Fruit fly (Drosophila melanogaster): ENCODE measurements around the gene MESK4.
"Not testable (repeated sequence)": the region's sequence is repeated elsewhere in the genome, so short reads cannot be mapped to it uniquely, and the experiment has no call there.

DNA sequence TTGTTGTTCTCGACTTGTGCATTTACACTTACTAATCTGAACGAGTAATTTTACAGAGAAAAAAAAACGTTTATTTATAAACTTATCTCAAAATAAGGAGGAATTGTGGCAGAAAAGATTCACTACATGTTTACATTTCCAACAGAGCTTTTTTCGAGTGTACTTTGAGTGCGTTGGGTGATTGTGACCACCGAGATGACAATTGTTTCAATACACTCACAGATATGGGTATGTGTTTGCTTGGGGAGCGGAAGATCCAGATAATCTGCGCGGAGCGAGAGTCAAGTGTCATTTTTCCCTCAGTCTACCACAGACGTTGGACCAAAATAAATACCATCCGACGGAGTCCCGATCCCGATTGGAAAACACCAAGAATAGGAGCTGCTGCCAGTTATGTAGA is at the start of gene MESK4:
- TF ChIP-seq CG32121 (GFP tag; IDR thresholded peaks at IDR 0.05); CG4496 (GFP tag; IDR thresholded peaks at IDR 0.05); CG13204 (GFP tag; optimal IDR thresholded peaks at IDR 0.05); CG34367 (tag; optimal IDR thresholded peaks at IDR 0.05); CG8301 (tag; optimal IDR thresholded peaks at IDR 0.05); gl (tag; optimal IDR thresholded peaks at IDR 0.05): not testable (repeated sequence)

Measured in whole organism, pupa.